Worm (Caenorhabditis elegans) whole organism, L4 larva: ENCODE measurements around the gene srxa-6.

Experiments
- F44E2.7 ChIP-seq: fragments of 200-800 bp; sonication (Bioruptor generic); IDR thresholded peaks from 2 replicates; pipeline ENCODE4 v2.1.2; 2022; ENCODE audit warnings: missing genetic modification characterization, missing compliant biosample characterization
- R02D3.7 ChIP-seq: fragments of 150-350 bp; sonication (generic microtip); optimal IDR thresholded peaks from 3 replicates; lab custom pipeline; 2014; ENCODE audit warnings: missing biosample characterization, missing genetic modification characterization
- T26A8.4 ChIP-seq: fragments of 200-800 bp; sonication (Bioruptor generic); IDR thresholded peaks from 2 replicates; pipeline ENCODE4 v1.3.6; 2022; ENCODE audit warnings: missing genetic modification characterization, missing compliant biosample characterization
- Y75B8A.6 ChIP-seq: fragments of 200-800 bp; sonication (Bioruptor generic); IDR thresholded peaks from 2 replicates; pipeline ENCODE4 v1.3.6; 2022; ENCODE audit warnings: missing genetic modification reagents, missing genetic modification characterization, missing compliant biosample characterization
- aha-1 ChIP-seq: fragments of 150-350 bp; peaks from one replicate; lab custom pipeline; 2014; ENCODE audit warnings: missing biosample characterization, missing genetic modification characterization
- aly-2 ChIP-seq: sonication (generic microtip); optimal IDR thresholded peaks from 2 replicates; lab custom pipeline; 2018; ENCODE audit warnings: missing biosample characterization, missing genetic modification characterization
- ama-1 ChIP-seq: fragments of 150-350 bp; optimal IDR thresholded peaks from 2 replicates; lab custom pipeline; 2014; ENCODE audit warnings: inconsistent platforms, mixed read lengths
- attf-4 ChIP-seq: sonication (generic microtip); optimal IDR thresholded peaks from 3 replicates; lab custom pipeline; 2017; ENCODE audit warnings: missing biosample characterization, missing genetic modification characterization
- ceh-44 ChIP-seq: fragments of 200-800 bp; sonication (Bioruptor generic); IDR thresholded peaks from 2 replicates; pipeline ENCODE4 v1.3.6; 2022; ENCODE audit warnings: missing genetic modification reagents, missing genetic modification characterization, missing compliant biosample characterization
- ceh-62 ChIP-seq: sonication (generic microtip); optimal IDR thresholded peaks from 2 replicates; lab custom pipeline; 2017; ENCODE audit warnings: missing biosample characterization, missing genetic modification characterization
- ctbp-1 ChIP-seq: fragments of 200-800 bp; sonication (Bioruptor generic); IDR thresholded peaks from 2 replicates; pipeline ENCODE4 v1.3.6; 2022; ENCODE audit warnings: missing genetic modification reagents, missing genetic modification characterization, missing compliant biosample characterization
- daf-16 ChIP-seq, 3 experiments: sonication (generic microtip); optimal IDR thresholded peaks; 2 replicates each; lab custom pipeline; 2016 to 2017; ENCODE audit warnings: missing genetic modification characterization in 3 of 3, missing genetic modification reagents in 3 of 3, mild to moderate bottlenecking in 2 of 3, missing compliant biosample characterization in 2 of 3, missing biosample characterization in 1 of 3, moderate library complexity in 1 of 3
- dmd-8 ChIP-seq: fragments of 200-800 bp; sonication (Bioruptor generic); IDR thresholded peaks from 2 replicates; pipeline ENCODE4 v1.3.6; 2022; ENCODE audit warnings: missing genetic modification characterization, missing compliant biosample characterization
- dpl-1 ChIP-seq: fragments of 150-350 bp; optimal IDR thresholded peaks from 2 replicates; lab custom pipeline; 2014; ENCODE audit warnings: missing biosample characterization, missing genetic modification reagents, missing genetic modification characterization
- egl-27 ChIP-seq: sonication (generic microtip); optimal IDR thresholded peaks from 3 replicates; lab custom pipeline; 2017; ENCODE audit warnings: missing biosample characterization, missing genetic modification reagents, missing genetic modification characterization
- egl-43 ChIP-seq: fragments of 200-800 bp; sonication (Bioruptor generic); IDR thresholded peaks from 2 replicates; pipeline ENCODE4 v1.3.6; 2022; ENCODE audit warnings: missing genetic modification reagents, missing genetic modification characterization, missing compliant biosample characterization
- fkh-10 ChIP-seq: fragments of 150-350 bp; optimal IDR thresholded peaks from 2 replicates; lab custom pipeline; 2014; ENCODE audit warnings: missing biosample characterization, missing genetic modification reagents, missing genetic modification characterization
- fos-1 ChIP-seq: fragments of 150-350 bp; optimal IDR thresholded peaks from 2 replicates; lab custom pipeline; 2014; ENCODE audit warnings: missing biosample characterization, missing genetic modification characterization
- hif-1 ChIP-seq, 2 experiments: sonication (generic microtip); optimal IDR thresholded peaks; 2 replicates each; lab custom pipeline; 2016 to 2017; ENCODE audit warnings: missing compliant biosample characterization in 2 of 2, missing genetic modification characterization in 2 of 2, missing genetic modification reagents in 2 of 2, missing genotype in 2 of 2, mild to moderate bottlenecking in 1 of 2
- hlh-11 ChIP-seq: fragments of 200-800 bp; sonication (Bioruptor generic); optimal IDR thresholded peaks from 2 replicates; lab custom pipeline; 2018; ENCODE audit warnings: mild to moderate bottlenecking, missing genetic modification characterization, missing compliant biosample characterization
- lin-13 ChIP-seq: fragments of 150-350 bp; optimal IDR thresholded peaks from 2 replicates; lab custom pipeline; 2014; ENCODE audit warnings: missing biosample characterization, missing genetic modification reagents, missing genetic modification characterization
- lin-15B ChIP-seq: fragments of 150-350 bp; sonication (generic microtip); optimal IDR thresholded peaks from 3 replicates; lab custom pipeline; 2014; ENCODE audit warnings: missing biosample characterization, missing genetic modification characterization
- lir-3 ChIP-seq: sonication (generic microtip); optimal IDR thresholded peaks from 2 replicates; lab custom pipeline; 2016; ENCODE audit warnings: mild to moderate bottlenecking, missing genetic modification characterization, missing compliant biosample characterization
- lsy-2 ChIP-seq, 2 experiments: fragments of 150-350 bp in 1 of 2; sonication (generic microtip) in 1 of 2; optimal IDR thresholded peaks; 2 replicates each; lab custom pipeline; 2014 to 2017; ENCODE audit warnings: missing biosample characterization in 2 of 2, missing genetic modification characterization in 2 of 2
- madf-5 ChIP-seq, 2 experiments: fragments of 200-800 bp; sonication (Bioruptor generic); IDR thresholded peaks; 2 replicates each; pipeline ENCODE4 v1.3.6; 2022; ENCODE audit warnings: missing compliant biosample characterization in 2 of 2, missing genetic modification characterization in 2 of 2
- mdl-1 ChIP-seq, 2 experiments: fragments of 150-350 bp in 1 of 2; sonication (generic microtip) in 1 of 2; optimal IDR thresholded peaks; 2 replicates each; lab custom pipeline; 2014 to 2017; ENCODE audit warnings: missing biosample characterization in 2 of 2, missing genetic modification characterization in 2 of 2
- mes-2 ChIP-seq: sonication (generic microtip); optimal IDR thresholded peaks from 2 replicates; lab custom pipeline; 2016; ENCODE audit warnings: missing genotype, mild to moderate bottlenecking, missing genetic modification characterization, missing compliant biosample characterization; ENCODE audit not compliant: poor library complexity, severe bottlenecking
- mxl-3 ChIP-seq: fragments of 200-800 bp; sonication (Bioruptor generic); optimal IDR thresholded peaks from 2 replicates; lab custom pipeline; 2018; ENCODE audit warnings: mild to moderate bottlenecking, missing genetic modification characterization, missing compliant biosample characterization
- nhr-10 ChIP-seq: fragments of 150-350 bp; optimal IDR thresholded peaks from 2 replicates; lab custom pipeline; 2014; ENCODE audit warnings: missing biosample characterization, missing genetic modification characterization
- nhr-102 ChIP-seq: sonication (generic microtip); optimal IDR thresholded peaks from 2 replicates; lab custom pipeline; 2016; ENCODE audit warnings: mild to moderate bottlenecking, missing genetic modification characterization, moderate library complexity, missing compliant biosample characterization
- nhr-111 ChIP-seq: fragments of 200-800 bp; sonication (Bioruptor generic); optimal IDR thresholded peaks from 2 replicates; lab custom pipeline; 2018; ENCODE audit warnings: mild to moderate bottlenecking, missing genetic modification characterization, missing compliant biosample characterization
- nhr-25 ChIP-seq: sonication (generic microtip); optimal IDR thresholded peaks from 2 replicates; lab custom pipeline; 2017; ENCODE audit warnings: missing genetic modification characterization, mild to moderate bottlenecking, missing compliant biosample characterization, antibody characterized with exemption, moderate library complexity, borderline replicate concordance; ENCODE audit not compliant: insufficient read depth
- nhr-6 ChIP-seq: fragments of 150-350 bp; optimal IDR thresholded peaks from 2 replicates; lab custom pipeline; 2014; ENCODE audit warnings: missing biosample characterization, missing genetic modification characterization
- nhr-76 ChIP-seq: fragments of 150-350 bp; optimal IDR thresholded peaks from 2 replicates; lab custom pipeline; 2014; ENCODE audit warnings: missing biosample characterization, missing genetic modification characterization
- pqm-1 ChIP-seq: sonication (generic microtip); optimal IDR thresholded peaks from 2 replicates; lab custom pipeline; 2017; ENCODE audit warnings: missing biosample characterization, missing genetic modification characterization
- rbr-2 ChIP-seq: sonication (generic microtip); optimal IDR thresholded peaks from 2 replicates; lab custom pipeline; 2016; ENCODE audit warnings: missing genotype, missing genetic modification characterization, missing compliant biosample characterization
- sdz-12 ChIP-seq: fragments of 200-800 bp; sonication (Bioruptor generic); optimal IDR thresholded peaks from 2 replicates; lab custom pipeline; 2018; ENCODE audit warnings: mild to moderate bottlenecking, missing genetic modification characterization, missing compliant biosample characterization
- snpc-4 ChIP-seq: fragments of 150-350 bp; optimal IDR thresholded peaks from 2 replicates; lab custom pipeline; 2014; ENCODE audit warnings: missing biosample characterization, missing genetic modification characterization
- unc-130 ChIP-seq: sonication (generic microtip); optimal IDR thresholded peaks from 2 replicates; lab custom pipeline; 2016; ENCODE audit warnings: missing genetic modification reagents, missing genetic modification characterization, missing compliant biosample characterization
- unc-39 ChIP-seq: sonication (generic microtip); optimal IDR thresholded peaks from 2 replicates; lab custom pipeline; 2017; ENCODE audit warnings: missing biosample characterization, missing genetic modification characterization
- zfp-2 ChIP-seq: sonication (generic microtip); optimal IDR thresholded peaks from 2 replicates; lab custom pipeline; 2016; ENCODE audit warnings: mild to moderate bottlenecking, missing genetic modification characterization, missing compliant biosample characterization
- zfp-3 ChIP-seq: fragments of 200-800 bp; sonication (Bioruptor generic); conservative IDR thresholded peaks from 2 replicates; pipeline ENCODE4 v1.3.6; 2022; ENCODE audit warnings: missing genetic modification reagents, missing genetic modification characterization, missing compliant biosample characterization
- zip-11 ChIP-seq: fragments of 200-800 bp; sonication (Bioruptor generic); IDR thresholded peaks from 2 replicates; pipeline ENCODE4 v1.3.6; 2022; ENCODE audit warnings: missing genetic modification characterization, missing compliant biosample characterization

srxa-6 gene

DNA sequence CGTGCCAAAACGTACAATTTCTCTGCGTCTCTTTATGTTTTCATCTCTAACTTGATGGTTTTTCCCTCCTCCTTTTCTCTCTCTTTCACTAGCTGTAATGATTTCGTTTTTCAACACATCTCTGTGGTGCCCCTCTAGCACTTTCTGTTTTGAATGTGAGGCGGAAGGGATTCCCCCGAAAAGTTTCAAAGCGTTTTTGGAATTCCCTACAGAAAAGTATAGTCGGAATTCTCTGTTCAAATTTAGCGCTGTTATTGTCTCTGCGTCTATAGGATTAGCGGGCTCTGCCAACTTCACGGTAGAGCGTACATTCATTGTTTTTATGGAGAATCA lies 21.8 kb upstream of the srxa-6 start (continued):
- 0 out of 2 replicates have a peak, but pooled peaks have one; percentile 40 for TF ChIP-seq ctbp-1
- no peak for TF ChIP-seq F44E2.7 (GFP tag; lab: Robert Waterston, UW)
- peak in 1 of 2 experiments; percentile 98 for TF ChIP-seq hif-1 (tag; optimal IDR thresholded peaks at IDR 0.05; lab: Kevin White, UChicago)
- no peak for TF ChIP-seq unc-130 (GFP tag; lab: Kevin White, UChicago)
- peak; percentile 40 to 85 for TF ChIP-seq mdl-1 (tag; optimal IDR thresholded peaks at IDR 0.05; lab: Kevin White, UChicago)
- peak; percentile 35 for TF ChIP-seq mxl-3 (GFP tag; lab: Kevin White, UChicago)
- 0 out of 2 replicates have a peak, but pooled peaks have one; percentile 19 for TF ChIP-seq T26A8.4

DNA sequence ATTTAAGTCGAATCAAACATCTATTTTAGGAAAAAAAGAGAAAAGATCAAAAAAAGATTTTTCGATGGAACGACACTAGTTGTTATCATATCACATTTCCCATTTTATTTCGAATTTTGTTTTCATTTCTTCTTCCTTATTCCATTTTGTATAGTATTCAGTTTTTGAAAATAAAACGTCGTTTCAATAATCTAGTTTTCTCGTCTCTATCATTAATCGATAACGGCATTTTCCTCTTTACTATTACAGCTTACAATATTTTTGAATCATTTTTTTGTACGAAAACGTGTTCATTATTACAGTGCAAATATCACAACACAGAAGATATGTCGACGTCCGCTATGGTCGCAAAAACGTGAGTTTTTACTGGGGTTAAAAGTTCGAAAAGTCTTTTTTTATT lies 21.1 kb upstream of the srxa-6 start, which contains the start of gene Y44A6C.1:
Gene Y44A6C.1 (plus strand): TSS at position 301 of the 400 bp plus-strand sequence.
- no peak for TF ChIP-seq nhr-10 (tag; lab: Kevin White, UChicago)
- TF ChIP-seq daf-16 (GFP tag; optimal IDR thresholded peaks at IDR 0.05; lab: Kevin White, UChicago): no peak
- peak; percentile 15 for TF ChIP-seq daf-16 (tag; optimal IDR thresholded peaks at IDR 0.05; lab: Kevin White, UChicago)

ce11 chrV:20714503-20714902 lies 20.3 kb upstream of the srxa-6 start:
- TF ChIP-seq zfp-2 (no peak), egl-43 (GFP tag; lab: Robert Waterston, UW) (no peak), Y75B8A.6 (GFP tag; lab: Robert Waterston, UW) (no peak), hlh-11 (tag; lab: Kevin White, UChicago) (no peak), mes-2 (no peak), R02D3.7 (tag; lab: Kevin White, UChicago) (no peak), ama-1 (lab: Kevin White, UChicago) (peak; percentile 16), aha-1 (peak; percentile 81), dpl-1 (GFP tag; lab: Kevin White, UChicago) (no peak), sdz-12 (GFP tag; lab: Kevin White, UChicago) (no peak), daf-16 (GFP tag; optimal IDR thresholded peaks at IDR 0.05; lab: Kevin White, UChicago) (no peak), daf-16 (tag; optimal IDR thresholded peaks at IDR 0.05; lab: Kevin White, UChicago) (peak; percentile 7), snpc-4 (tag; lab: Kevin White, UChicago) (no peak)

DNA sequence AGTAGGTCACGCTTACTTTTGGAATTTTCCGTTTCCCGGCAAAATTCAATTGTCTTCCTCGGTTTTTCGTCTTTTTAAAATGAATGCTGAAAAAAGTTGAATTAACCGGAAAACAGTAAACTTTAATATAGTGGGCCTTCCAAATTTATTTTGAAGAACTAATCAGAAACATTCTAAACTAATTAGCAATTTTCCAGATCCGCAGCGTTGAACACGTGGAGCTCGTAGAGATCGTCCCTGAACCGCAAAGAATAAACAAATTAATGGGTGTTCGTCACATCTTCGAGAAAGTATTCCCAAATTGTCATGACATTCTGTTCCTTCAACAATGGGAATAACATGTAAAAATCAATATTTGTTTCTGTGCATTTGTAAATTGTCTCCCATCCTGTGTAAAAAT lies 18.5 kb upstream of the srxa-6 start:
- TF ChIP-seq daf-16 (GFP tag; optimal IDR thresholded peaks at IDR 0.05; lab: Kevin White, UChicago) (no peak), daf-16 (tag; optimal IDR thresholded peaks at IDR 0.05; lab: Kevin White, UChicago) (no peak), nhr-102 (no peak), pqm-1 (tag; lab: Kevin White, UChicago) (no peak), nhr-76 (no peak), sdz-12 (GFP tag; lab: Kevin White, UChicago) (no peak), mes-2 (no peak), lin-15B (tag; lab: Kevin White, UChicago) (no peak), hlh-11 (tag; lab: Kevin White, UChicago) (no peak), attf-4 (no peak), hif-1 (tag; optimal IDR thresholded peaks at IDR 0.05; lab: Kevin White, UChicago) (no peak), aly-2 (no peak), zfp-2 (no peak)

- no peak for TF ChIP-seq ceh-44 (GFP tag; lab: Robert Waterston, UW)
- 0 out of 4 replicates have a peak, but pooled peaks of 1 of the 2 experiments have one; percentile 11 for TF ChIP-seq madf-5 (GFP tag; IDR thresholded peaks at IDR 0.05; lab: Robert Waterston, UW)
- no peak for TF ChIP-seq unc-39 (tag; lab: Kevin White, UChicago)
- TF ChIP-seq nhr-6 (tag; lab: Kevin White, UChicago): no peak
- TF ChIP-seq hlh-11 (tag; lab: Kevin White, UChicago): no peak
- no peak for TF ChIP-seq unc-130 (GFP tag; lab: Kevin White, UChicago)
- no peak for TF ChIP-seq lir-3 (tag; lab: Kevin White, UChicago)
- TF ChIP-seq sdz-12 (GFP tag; lab: Kevin White, UChicago): no peak
- TF ChIP-seq fos-1: no peak
- no peak for TF ChIP-seq rbr-2 (tag; lab: Kevin White, UChicago)
- TF ChIP-seq nhr-111: no peak
- TF ChIP-seq fkh-10 (GFP tag; lab: Kevin White, UChicago): no peak
- no peak for TF ChIP-seq dmd-8 (GFP tag; lab: Robert Waterston, UW)
- TF ChIP-seq zfp-2: no peak
- TF ChIP-seq nhr-25 (tag; lab: Kevin White, UChicago): no peak
- no peak for TF ChIP-seq lsy-2 (tag; optimal IDR thresholded peaks at IDR 0.05; lab: Kevin White, UChicago)
- 0 out of 2 replicates have a peak, but pooled peaks have one; percentile 47 for TF ChIP-seq zfp-3 (GFP tag; lab: Robert Waterston, UW)
- TF ChIP-seq ceh-62: no peak
- no peak for TF ChIP-seq zip-11
- no peak for TF ChIP-seq lin-13 (GFP tag; lab: Kevin White, UChicago)
- TF ChIP-seq egl-27 (tag; lab: Kevin White, UChicago): no peak
Measured at ce11 chrV:20716830-20717441, 17.8 kb upstream of the srxa-6 start.
